Worm (Caenorhabditis elegans): ENCODE data around the gene C49A9.4.

DNA sequence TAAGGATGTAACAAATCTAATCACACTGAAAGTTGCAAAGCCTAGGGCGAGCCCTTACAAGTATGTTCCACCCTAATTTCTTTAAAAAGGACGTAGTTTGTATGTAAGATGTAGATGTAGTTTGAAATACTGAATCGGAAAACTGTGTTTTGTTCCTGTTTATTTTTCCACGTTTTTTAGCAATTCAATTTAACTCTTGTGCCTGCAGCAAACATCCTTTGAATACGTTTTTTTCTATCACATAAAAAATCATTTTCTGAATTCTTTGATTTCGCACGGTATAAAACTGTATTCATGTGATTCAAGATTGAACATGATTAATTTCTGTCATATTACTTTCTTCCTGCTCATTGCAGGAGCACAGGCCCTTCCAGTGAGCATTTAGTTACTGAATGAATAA lies 20.5 kb downstream of the C49A9.4 start, which contains the start of gene F58F9.9:
- TF ChIP-seq ZK546.5 (tag; optimal IDR thresholded peaks at IDR 0.05) = no peak
- no peak for TF ChIP-seq lin-39 (tag; optimal IDR thresholded peaks at IDR 0.05)
- TF ChIP-seq daf-12 (tag; optimal IDR thresholded peaks at IDR 0.05) = no peak
- no peak for TF ChIP-seq pha-4 (GFP tag; IDR thresholded peaks at IDR 0.05)
- no peak for TF ChIP-seq pha-4 (tag; optimal IDR thresholded peaks at IDR 0.05)
- no peak for TF ChIP-seq unc-62 (GFP tag; optimal IDR thresholded peaks at IDR 0.05 in 1 of 2)
- TF ChIP-seq unc-62 (tag; optimal IDR thresholded peaks at IDR 0.05) = no peak

All from whole organism, L4 larva.